Worm (Caenorhabditis elegans): ENCODE measurements around the gene npr-16.

ce11 chrX:3488993-3489392 is 29.6 kb upstream of the npr-16 start, which contains the start of gene C12D12.3:
- TF ChIP-seq F23B12.7 (tag; optimal IDR thresholded peaks at IDR 0.05; ENCODE audit: insufficient read depth) (no peak), lin-26 (GFP tag; IDR thresholded peaks at IDR 0.05) (no peak), dpff-1 (tag; optimal IDR thresholded peaks at IDR 0.05) (no peak), ceh-27 (GFP tag; optimal IDR thresholded peaks at IDR 0.05) (no peak), attf-5 (GFP tag; optimal IDR thresholded peaks at IDR 0.05) (no peak), ztf-22 (GFP tag; optimal IDR thresholded peaks at IDR 0.05) (no peak), pha-4 (tag; optimal IDR thresholded peaks at IDR 0.05) (no peak), F49E8.2 (tag; optimal IDR thresholded peaks at IDR 0.05; ENCODE audit: insufficient read depth) (no peak), F37B4.10 (GFP tag; IDR thresholded peaks at IDR 0.05) (no peak), dpl-1 (GFP tag; optimal IDR thresholded peaks at IDR 0.05) (no peak), mel-28 (tag; optimal IDR thresholded peaks at IDR 0.05; ENCODE audit: borderline replicate concordance) (no peak)

Data from whole organism, young adult.